Worm (Caenorhabditis elegans): ENCODE measurements around the gene clec-190.
A peak's percentile ranks its signal among the peaks of the same experiment; 100 is the strongest.
"Not testable (repeated sequence)": the region's sequence is repeated elsewhere in the genome, so short reads cannot be mapped to it uniquely, and the experiment has no call there.

Gene clec-190

ce11 chrIV:15126021-15126420, at the start of gene clec-190:
Gene clec-190 (minus strand): TSS chrIV:15126121.
- TF ChIP-seq F49E8.2 (tag; optimal IDR thresholded peaks at IDR 0.05; ENCODE audit: borderline replicate concordance): no peak
- no peak for TF ChIP-seq madf-9 (GFP tag; conservative IDR thresholded peaks at IDR 0.05)
- TF ChIP-seq lir-3 (tag; optimal IDR thresholded peaks at IDR 0.05): no peak
- no peak for TF ChIP-seq pha-4 (GFP tag; IDR thresholded peaks at IDR 0.05)
- TF ChIP-seq pha-4 (tag; optimal IDR thresholded peaks at IDR 0.05): no peak
- TF ChIP-seq lim-7 (GFP tag; IDR thresholded peaks at IDR 0.05): no peak
- peak in 1 of 2 experiments; percentile 46 for TF ChIP-seq unc-62 (GFP tag; optimal IDR thresholded peaks at IDR 0.05 in 1 of 2)
- no peak for TF ChIP-seq unc-62 (tag; optimal IDR thresholded peaks at IDR 0.05)
- no peak for TF ChIP-seq fkh-10 (GFP tag; optimal IDR thresholded peaks at IDR 0.05)

- TF ChIP-seq D1046.2 (GFP tag; IDR thresholded peaks at IDR 0.05) (peak; percentile 57; the same call in 1 of the 2 replicates), madf-9 (GFP tag; conservative IDR thresholded peaks at IDR 0.05) (0 out of 2 replicates have a peak, but pooled peaks have one; percentile 12), snpc-1.2 (GFP tag; IDR thresholded peaks at IDR 0.05) (peak; percentile 97)
Measured at ce11 chrIV:15170199-15170598, 44.3 kb upstream of the clec-190 start.

DNA sequence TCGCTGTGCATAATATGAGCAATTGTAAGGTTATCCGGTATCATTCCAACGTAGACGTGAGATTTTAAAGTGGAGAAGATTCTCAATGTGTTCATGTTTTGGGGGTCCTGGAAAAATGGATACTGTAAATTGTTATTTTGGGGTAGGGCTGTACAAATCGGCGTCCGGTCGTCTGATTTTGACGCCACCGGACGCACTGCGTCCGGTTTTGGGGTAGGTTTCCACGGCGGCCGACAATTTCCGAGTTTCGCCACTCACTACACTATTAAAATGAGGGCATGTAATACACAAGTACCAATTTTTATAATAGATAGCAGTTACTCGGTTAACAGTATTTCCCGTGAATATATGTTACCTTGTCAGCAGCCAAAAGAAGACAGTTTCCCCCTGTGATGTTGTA, 42.5 kb upstream of the clec-190 start:
- TF ChIP-seq ceh-32 (tag; optimal IDR thresholded peaks at IDR 0.05; ENCODE audit: poor library complexity) (no peak), snpc-1.2 (GFP tag; IDR thresholded peaks at IDR 0.05) (peak; percentile 98)

DNA sequence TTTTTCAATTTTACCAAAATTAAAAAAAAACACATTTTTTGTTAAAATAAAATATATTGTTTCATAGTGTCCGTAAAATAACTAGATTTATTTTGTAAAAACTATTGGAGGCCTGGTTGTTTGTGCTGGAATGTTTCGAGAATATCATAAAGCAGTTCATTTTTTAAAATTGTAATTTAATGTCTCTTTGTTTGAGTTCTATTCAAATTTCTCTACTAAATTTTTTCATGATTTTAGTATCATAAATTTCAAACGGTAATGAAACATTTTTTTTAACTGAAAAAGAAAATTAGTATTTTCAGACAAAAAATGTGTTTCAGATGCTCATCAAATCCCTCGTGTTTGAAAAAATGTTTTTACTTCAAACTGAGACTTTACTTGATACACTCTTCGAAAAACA, 39.7 kb upstream of the clec-190 start:
- TF ChIP-seq F37D6.2 (tag; optimal IDR thresholded peaks at IDR 0.05): no peak
- TF ChIP-seq snpc-1.2 (GFP tag; IDR thresholded peaks at IDR 0.05): peak; percentile 58; the same call in 1 of the 2 replicates

ce11 chrIV:15147104-15147503, 21.2 kb upstream of the clec-190 start, which contains the start of gene str-78:
Gene str-78 (minus strand): TSS chrIV:15147204.
- TF ChIP-seq lim-7 (GFP tag; IDR thresholded peaks at IDR 0.05) (no peak), rbr-2 (tag; optimal IDR thresholded peaks at IDR 0.05) (no peak), F49E8.2 (tag; optimal IDR thresholded peaks at IDR 0.05; ENCODE audit: borderline replicate concordance) (no peak), madf-5 (GFP tag; IDR thresholded peaks at IDR 0.05) (no peak), saeg-2 (GFP tag; IDR thresholded peaks at IDR 0.05) (no peak), lin-1 (GFP tag; IDR thresholded peaks at IDR 0.05) (no peak), unc-130 (GFP tag; optimal IDR thresholded peaks at IDR 0.05) (no peak), daf-12 (tag; optimal IDR thresholded peaks at IDR 0.05) (no peak), nhr-237 (tag; optimal IDR thresholded peaks at IDR 0.05) (no peak), hlh-30 (tag; optimal IDR thresholded peaks at IDR 0.05; ENCODE audit: insufficient read depth) (no peak), hmg-1.1 (GFP tag; IDR thresholded peaks at IDR 0.05) (no peak), egl-27 (tag; optimal IDR thresholded peaks at IDR 0.05) (no peak)

DNA sequence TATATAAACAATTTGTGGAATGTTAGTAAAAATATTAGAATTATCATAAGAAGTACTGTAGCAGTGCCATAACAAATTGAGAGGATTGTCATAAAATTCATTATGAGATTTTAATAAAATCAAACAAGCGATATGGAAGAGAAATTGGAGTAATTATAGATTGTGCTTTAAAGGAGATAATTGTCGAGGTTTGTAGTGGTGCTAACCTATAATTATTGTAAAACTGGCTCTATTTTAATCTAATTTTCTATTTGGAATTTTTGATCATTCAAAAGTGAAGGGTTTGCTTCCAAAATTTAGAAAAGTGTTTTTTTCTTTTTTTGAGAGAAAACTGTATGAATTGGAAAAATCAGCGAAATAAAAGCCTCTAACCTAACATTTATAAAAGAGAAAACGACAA, 14.9 kb upstream of the clec-190 start, which contains the start of gene srg-51:
Gene srg-51, minus strand, starts transcription at position 101 of the 400 bp plus-strand sequence.
- TF ChIP-seq snpc-4 (tag; optimal IDR thresholded peaks at IDR 0.05) (no peak), nhr-77 (tag; optimal IDR thresholded peaks at IDR 0.05) (no peak), Y48G9A.11 (GFP tag; IDR thresholded peaks at IDR 0.05) (no peak), ceh-28 (tag; optimal IDR thresholded peaks at IDR 0.05) (no peak), nhr-42 (GFP tag; IDR thresholded peaks at IDR 0.05) (no peak), aha-1 (tag) (peak; percentile 26)

DNA sequence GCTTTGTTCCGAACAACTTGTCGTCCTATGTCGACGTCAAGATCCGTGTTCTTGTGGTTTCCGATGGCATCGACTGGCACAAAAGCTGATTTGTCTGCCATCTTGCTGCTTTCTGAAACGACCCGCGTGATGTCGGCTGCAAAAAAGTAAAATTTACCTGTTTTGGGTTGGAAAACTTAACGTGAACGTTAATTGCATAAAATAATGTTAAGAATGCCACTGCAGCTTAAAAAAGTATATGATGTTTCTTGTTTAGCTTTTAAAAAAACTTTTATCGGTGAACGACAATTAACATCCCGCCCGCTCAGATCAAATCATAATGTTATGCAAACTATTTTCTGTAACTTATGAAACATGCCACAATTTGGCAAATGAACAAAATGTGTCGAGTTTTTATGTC, 8.0 kb upstream of the clec-190 start, which contains the start of gene M199.8:
Gene M199.8, minus strand, starts transcription at position 101 of the 400 bp plus-strand sequence.
- TF ChIP-seq Y75B8A.6 (GFP tag; IDR thresholded peaks at IDR 0.05); arid-1 (GFP tag; conservative IDR thresholded peaks at IDR 0.05); spr-3 (GFP tag; optimal IDR thresholded peaks at IDR 0.05): not testable (repeated sequence)

Data from whole organism, L4 larva.